Worm (Caenorhabditis elegans): ENCODE data around the gene btb-16.

ce11 chrII:3340818-3341217 lies 44.1 kb downstream of the btb-16 start:
- TF ChIP-seq ces-1 (GFP tag; optimal IDR thresholded peaks at IDR 0.05), result no peak
- no peak for TF ChIP-seq flh-1 (GFP tag; optimal IDR thresholded peaks at IDR 0.05)
- no peak for TF ChIP-seq pha-4 (tag; optimal IDR thresholded peaks at IDR 0.05)
- no peak for TF ChIP-seq ztf-11 (tag; optimal IDR thresholded peaks at IDR 0.05)
- no peak for TF ChIP-seq mab-5 (tag; optimal IDR thresholded peaks at IDR 0.05)
- TF ChIP-seq blmp-1 (tag; optimal IDR thresholded peaks at IDR 0.05), result no peak
- TF ChIP-seq nhr-237 (tag; optimal IDR thresholded peaks at IDR 0.05), result no peak
- TF ChIP-seq nhr-12 (tag; optimal IDR thresholded peaks at IDR 0.05), result no peak
- TF ChIP-seq unc-39 (tag; optimal IDR thresholded peaks at IDR 0.05), result no peak
- no peak for TF ChIP-seq unc-62 (GFP tag; optimal IDR thresholded peaks at IDR 0.05)
- TF ChIP-seq lsy-2 (tag; optimal IDR thresholded peaks at IDR 0.05), result no peak
- no peak for TF ChIP-seq drap-1 (GFP tag; optimal IDR thresholded peaks at IDR 0.05)
